Worm (Caenorhabditis elegans): ENCODE data around the gene B0334.13.
A peak's percentile ranks its signal among the peaks of the same experiment; 100 is the strongest.

B0334.13 gene

ce11 chrII:11473525-11474181 lies 14.4 kb upstream of the B0334.13 start, which contains the start of the genes metl-1 and W02B12.11 (continued):
- peak; percentile 80 for TF ChIP-seq D2030.7 (GFP tag; IDR thresholded peaks at IDR 0.05)
- peak; percentile 44 for TF ChIP-seq ztf-26 (tag; optimal IDR thresholded peaks at IDR 0.05)
- peak; percentile 99 for TF ChIP-seq ztf-18 (tag; optimal IDR thresholded peaks at IDR 0.05)
- TF ChIP-seq madf-10 (tag; optimal IDR thresholded peaks at IDR 0.05), result peak; percentile 50
- peak; percentile 70 for TF ChIP-seq repo-1 (tag; optimal IDR thresholded peaks at IDR 0.05)

ce11 chrII:11476410-11476809 lies 11.7 kb upstream of the B0334.13 start, which contains the start of gene W02B12.16:
Gene W02B12.16, minus strand, starts transcription at chrII:11476510.
- TF ChIP-seq lsl-1 (GFP tag; optimal IDR thresholded peaks at IDR 0.05) (no peak), let-526 (GFP tag; IDR thresholded peaks at IDR 0.05) (no peak)

- no peak for TF ChIP-seq F52B5.7 (tag; optimal IDR thresholded peaks at IDR 0.05)
- TF ChIP-seq rpc-1 (optimal IDR thresholded peaks at IDR 0.05), result no peak
- no peak for TF ChIP-seq rpc-1 (tag; optimal IDR thresholded peaks at IDR 0.05)
- TF ChIP-seq nhr-27 (tag; optimal IDR thresholded peaks at IDR 0.05), result no peak
- TF ChIP-seq dox-1 (GFP tag; IDR thresholded peaks at IDR 0.05), result no peak
- no peak for TF ChIP-seq cebp-1 (GFP tag; IDR thresholded peaks at IDR 0.05)
- TF ChIP-seq cebp-1 (tag; optimal IDR thresholded peaks at IDR 0.05), result no peak
- no peak for TF ChIP-seq nhr-120 (GFP tag; IDR thresholded peaks at IDR 0.05)
- TF ChIP-seq Y67H2A.10 (GFP tag; conservative IDR thresholded peaks at IDR 0.05), result no peak
- TF ChIP-seq C17E4.6 (GFP tag; IDR thresholded peaks at IDR 0.05), result no peak
- TF ChIP-seq C06A6.2 (GFP tag; conservative IDR thresholded peaks at IDR 0.05), result no peak
- TF ChIP-seq madf-8 (GFP tag; conservative IDR thresholded peaks at IDR 0.05), result no peak
- no peak for TF ChIP-seq hsf-1 (GFP tag; IDR thresholded peaks at IDR 0.05)
- no peak for TF ChIP-seq efl-1 (GFP tag; optimal IDR thresholded peaks at IDR 0.05)
- TF ChIP-seq lin-40 (tag; optimal IDR thresholded peaks at IDR 0.05), result no peak
- no peak for TF ChIP-seq Y53F4B.3 (GFP tag; IDR thresholded peaks at IDR 0.05)
- TF ChIP-seq Y53G8AR.9 (GFP tag; conservative IDR thresholded peaks at IDR 0.05), result no peak
Observed at ce11 chrII:11479076-11479475, 9.0 kb upstream of the B0334.13 start, which contains the start of gene W02B12.12. Gene W02B12.12, minus strand, starts transcription at chrII:11479176.

ce11 chrII:11484600-11484999 lies 3.5 kb upstream of the B0334.13 start:
- TF ChIP-seq nhr-90 (tag; optimal IDR thresholded peaks at IDR 0.05), result peak; percentile 97
- peak; percentile 98 for TF ChIP-seq him-1 (tag; optimal IDR thresholded peaks at IDR 0.05)
- peak; percentile 97 for TF ChIP-seq ztf-25 (GFP tag; IDR thresholded peaks at IDR 0.05)
- peak; percentile 98 for TF ChIP-seq sptf-2 (GFP tag; optimal IDR thresholded peaks at IDR 0.05)
- TF ChIP-seq rcor-1 (GFP tag; IDR thresholded peaks at IDR 0.05), result peak; percentile 88
- TF ChIP-seq F33H1.4 (GFP tag; IDR thresholded peaks at IDR 0.05), result peak; percentile 63
- peak; percentile 56; the same call in 1 of the 2 replicates for TF ChIP-seq cebp-1 (GFP tag; IDR thresholded peaks at IDR 0.05)
- no peak for TF ChIP-seq cebp-1 (tag; optimal IDR thresholded peaks at IDR 0.05)
- TF ChIP-seq tbx-9 (tag; optimal IDR thresholded peaks at IDR 0.05; ENCODE audit: borderline replicate concordance), result peak; percentile 26
- peak; percentile 93 for TF ChIP-seq nfyb-1 (GFP tag; IDR thresholded peaks at IDR 0.05)
- peak; percentile 87 for TF ChIP-seq ztf-26 (tag; optimal IDR thresholded peaks at IDR 0.05)
- TF ChIP-seq mel-28 (tag; optimal IDR thresholded peaks at IDR 0.05; ENCODE audit: borderline replicate concordance), result peak; percentile 70
- TF ChIP-seq chd-7 (tag; optimal IDR thresholded peaks at IDR 0.05), result peak; percentile 93
- peak; percentile 71 for TF ChIP-seq attf-3 (GFP tag; conservative IDR thresholded peaks at IDR 0.05)
- TF ChIP-seq nhr-179 (tag; optimal IDR thresholded peaks at IDR 0.05), result peak; percentile 75
- peak; percentile 97 for TF ChIP-seq snpc-1.3 (tag; optimal IDR thresholded peaks at IDR 0.05; ENCODE audit: insufficient read depth)
- peak; percentile 58; the same call in 1 of the 2 replicates for TF ChIP-seq ceh-91 (GFP tag; IDR thresholded peaks at IDR 0.05)
- TF ChIP-seq C06A6.2 (GFP tag; conservative IDR thresholded peaks at IDR 0.05), result peak; percentile 57
- peak; percentile 66 for TF ChIP-seq akir-1 (GFP tag; optimal IDR thresholded peaks at IDR 0.05)
- TF ChIP-seq B0261.1 (tag; optimal IDR thresholded peaks at IDR 0.05), result peak; percentile 98
- TF ChIP-seq atf-7 (tag; optimal IDR thresholded peaks at IDR 0.05), result peak; percentile 86
- TF ChIP-seq snpc-1.1 (tag; optimal IDR thresholded peaks at IDR 0.05; ENCODE audit: insufficient read depth), result peak; percentile 82
- TF ChIP-seq mxl-1 (tag; optimal IDR thresholded peaks at IDR 0.05), result peak; percentile 98
- TF ChIP-seq lag-1 (GFP tag; IDR thresholded peaks at IDR 0.05), result peak; percentile 87; the same call in 1 of the 2 replicates
